Worm (Caenorhabditis elegans): ENCODE data around the gene tbx-2.

Gene tbx-2

ce11 chrIII:5085529-5085928, 50.6 kb downstream of the tbx-2 start, which contains the start of gene cah-1:
TSS of gene cah-1 (minus strand) at chrIII:5085629.
- no peak for TF ChIP-seq tbx-2 (tag; optimal IDR thresholded peaks at IDR 0.05)
- no peak for TF ChIP-seq mab-9 (GFP tag; IDR thresholded peaks at IDR 0.05)
- TF ChIP-seq efl-1 (optimal IDR thresholded peaks at IDR 0.05), result no peak
- peak in 1 of 2 experiments; percentile 19 for TF ChIP-seq efl-1 (GFP tag; optimal IDR thresholded peaks at IDR 0.05 in 1 of 2)
- no peak for TF ChIP-seq sox-4 (tag; optimal IDR thresholded peaks at IDR 0.05)
- no peak for TF ChIP-seq nhr-237 (tag; optimal IDR thresholded peaks at IDR 0.05)
- TF ChIP-seq lin-14 (GFP tag; optimal IDR thresholded peaks at IDR 0.05), result peak; percentile 11
- TF ChIP-seq unc-86 (tag; optimal IDR thresholded peaks at IDR 0.05), result peak; percentile 15

- TF ChIP-seq mep-1 (tag; optimal IDR thresholded peaks at IDR 0.05), result no peak
- TF ChIP-seq nhr-20 (tag; optimal IDR thresholded peaks at IDR 0.05), result no peak
- TF ChIP-seq nhr-19 (GFP tag; conservative IDR thresholded peaks at IDR 0.05), result no peak
- TF ChIP-seq nhr-85 (tag), result peak; percentile 44
- TF ChIP-seq ceh-8 (GFP tag; optimal IDR thresholded peaks at IDR 0.05), result no peak
- no peak for TF ChIP-seq zag-1 (tag; optimal IDR thresholded peaks at IDR 0.05)
- TF ChIP-seq fkh-4 (tag; optimal IDR thresholded peaks at IDR 0.05; ENCODE audit: borderline replicate concordance), result no peak
- no peak for TF ChIP-seq efl-1 (optimal IDR thresholded peaks at IDR 0.05)
- TF ChIP-seq efl-1 (GFP tag; optimal IDR thresholded peaks at IDR 0.05 in 1 of 2), result peak in 1 of 2 experiments; percentile 42
- no peak for TF ChIP-seq C04F5.9 (tag; optimal IDR thresholded peaks at IDR 0.05)
- no peak for TF ChIP-seq blmp-1 (tag; optimal IDR thresholded peaks at IDR 0.05)
- no peak for TF ChIP-seq pax-3 (tag; optimal IDR thresholded peaks at IDR 0.05)
- no peak for TF ChIP-seq sox-4 (tag; optimal IDR thresholded peaks at IDR 0.05)
- no peak for TF ChIP-seq egl-27 (tag; optimal IDR thresholded peaks at IDR 0.05)
- TF ChIP-seq ceh-88 (GFP tag; IDR thresholded peaks at IDR 0.05), result no peak
- TF ChIP-seq nhr-90 (tag; optimal IDR thresholded peaks at IDR 0.05; ENCODE audit: poor library complexity), result no peak
These were observed 52.8 kb downstream of the tbx-2 start for ce11 chrIII:5083304-5083703.

- TF ChIP-seq Y116A8C.19 (tag; optimal IDR thresholded peaks at IDR 0.05; ENCODE audit: borderline replicate concordance) (no peak), irx-1 (tag; optimal IDR thresholded peaks at IDR 0.05) (no peak), unc-86 (tag; optimal IDR thresholded peaks at IDR 0.05) (no peak), nhr-28 (tag; optimal IDR thresholded peaks at IDR 0.05) (no peak), tlp-1 (tag; optimal IDR thresholded peaks at IDR 0.05) (no peak), lin-15B (tag; optimal IDR thresholded peaks at IDR 0.05) (no peak), ceh-8 (GFP tag; optimal IDR thresholded peaks at IDR 0.05) (no peak), lsy-2 (tag; optimal IDR thresholded peaks at IDR 0.05) (no peak), swsn-7 (tag; optimal IDR thresholded peaks at IDR 0.05) (no peak), nhr-47 (tag; optimal IDR thresholded peaks at IDR 0.05) (no peak), aly-2 (tag; optimal IDR thresholded peaks at IDR 0.05) (no peak), mep-1 (tag; optimal IDR thresholded peaks at IDR 0.05) (no peak), alr-1 (tag; optimal IDR thresholded peaks at IDR 0.05; ENCODE audit: borderline replicate concordance) (no peak), dpl-1 (GFP tag; optimal IDR thresholded peaks at IDR 0.05) (no peak), mdl-1 (tag; optimal IDR thresholded peaks at IDR 0.05) (no peak), fkh-4 (tag; optimal IDR thresholded peaks at IDR 0.05; ENCODE audit: borderline replicate concordance) (no peak)
These were observed 54.6 kb downstream of the tbx-2 start, which contains the start of gene cox-6A for ce11 chrIII:5081573-5081823. TSS of gene cox-6A (plus strand) at chrIII:5081724.
